Fruit fly (Drosophila melanogaster): Measurements from ENCODE around the gene vls.

Gene vls

dm6 chr2L:20075234-20075803 is 9.8 kb upstream of the vls start, which contains the start of the genes pr and neb (continued):
- peak; percentile 60; the same call in 1 of the 2 replicates for TF ChIP-seq CG11247 (GFP tag; IDR thresholded peaks at IDR 0.05)
- no peak for TF ChIP-seq crc (GFP tag; optimal IDR thresholded peaks at IDR 0.05)
- no peak for TF ChIP-seq MTF-1 (GFP tag; optimal IDR thresholded peaks at IDR 0.05; ENCODE audit: borderline replicate concordance)
- no peak for TF ChIP-seq CG7963 (GFP tag; IDR thresholded peaks at IDR 0.05; ENCODE audit: partially characterized antibody)
- no peak for TF ChIP-seq CG15011 (GFP tag; optimal IDR thresholded peaks at IDR 0.05)
- TF ChIP-seq corto (GFP tag; optimal IDR thresholded peaks at IDR 0.05): no peak
- no peak for TF ChIP-seq cato (GFP tag; optimal IDR thresholded peaks at IDR 0.05; ENCODE audit: borderline replicate concordance)
- TF ChIP-seq CG5953 (GFP tag; IDR thresholded peaks at IDR 0.05): peak; percentile 58; the same call in 1 of the 2 replicates
- TF ChIP-seq CG3726 (GFP tag; IDR thresholded peaks at IDR 0.05): no peak
- TF ChIP-seq Dfd (GFP tag; optimal IDR thresholded peaks at IDR 0.05): no peak
- peak; percentile 85 for TF ChIP-seq CG9932 (GFP tag; IDR thresholded peaks at IDR 0.05)
- no peak for TF ChIP-seq CG3281 (GFP tag; optimal IDR thresholded peaks at IDR 0.05)
- TF ChIP-seq CG33213 (GFP tag; optimal IDR thresholded peaks at IDR 0.05): peak; percentile 49
- peak; percentile 46 for TF ChIP-seq CG10209 (GFP tag; optimal IDR thresholded peaks at IDR 0.05)
- TF ChIP-seq chinmo (GFP tag; IDR thresholded peaks at IDR 0.05; ENCODE audit: partially characterized antibody): 0 out of 4 replicates have a peak, but pooled peaks have one; percentile 35
- TF ChIP-seq bigmax (GFP tag; optimal IDR thresholded peaks at IDR 0.05): no peak
- no peak for TF ChIP-seq Nf-YA (GFP tag; IDR thresholded peaks at IDR 0.05)
- no peak for TF ChIP-seq gcm2 (GFP tag; optimal IDR thresholded peaks at IDR 0.05)
- no peak for TF ChIP-seq pum (GFP tag; optimal IDR thresholded peaks at IDR 0.05)
- no peak for TF ChIP-seq HHEX (GFP tag; optimal IDR thresholded peaks at IDR 0.05)
- no peak for TF ChIP-seq CG7928 (GFP tag; optimal IDR thresholded peaks at IDR 0.05)
- no peak for TF ChIP-seq CG3163 (GFP tag; optimal IDR thresholded peaks at IDR 0.05)
- TF ChIP-seq CG14050 (GFP tag; IDR thresholded peaks at IDR 0.05): peak; percentile 63; the same call in 2 of the 3 replicates
- TF ChIP-seq tll (GFP tag; optimal IDR thresholded peaks at IDR 0.05): peak in 1 of 2 experiments; percentile 34
- TF ChIP-seq CG15696 (tag; optimal IDR thresholded peaks at IDR 0.05): no peak
- no peak for TF ChIP-seq CG6654 (GFP tag; optimal IDR thresholded peaks at IDR 0.05)
- TF ChIP-seq CG6813 (GFP tag; optimal IDR thresholded peaks at IDR 0.05): no peak
- TF ChIP-seq pan (optimal IDR thresholded peaks at IDR 0.05): no peak
- TF ChIP-seq pan (GFP tag; optimal IDR thresholded peaks at IDR 0.05 in 1 of 2, IDR thresholded peaks at IDR 0.05 in 1 of 2): no peak
- peak; percentile 73 for TF ChIP-seq Lhr (GFP tag; optimal IDR thresholded peaks at IDR 0.05)
- TF ChIP-seq Neu2 (GFP tag; optimal IDR thresholded peaks at IDR 0.05; ENCODE audit: borderline replicate concordance): no peak
- no peak for TF ChIP-seq CG12219 (GFP tag; optimal IDR thresholded peaks at IDR 0.05)
- TF ChIP-seq slbo (GFP tag; IDR thresholded peaks at IDR 0.05): peak; percentile 74
- peak; percentile 36 for TF ChIP-seq CG18619 (GFP tag; optimal IDR thresholded peaks at IDR 0.05)
- peak; percentile 77 for TF ChIP-seq Dbx (GFP tag; IDR thresholded peaks at IDR 0.05)
- peak; percentile 75 for TF ChIP-seq ranshi (GFP tag; IDR thresholded peaks at IDR 0.05)
- no peak for TF ChIP-seq nau (GFP tag; optimal IDR thresholded peaks at IDR 0.05)
- TF ChIP-seq CG8388 (GFP tag; optimal IDR thresholded peaks at IDR 0.05): peak; percentile 40
- TF ChIP-seq CG12236 (GFP tag; optimal IDR thresholded peaks at IDR 0.05): no peak
- TF ChIP-seq CG7372 (GFP tag; IDR thresholded peaks at IDR 0.05): 0 out of 2 replicates have a peak, but pooled peaks have one; percentile 11
- TF ChIP-seq MBD-R2 (GFP tag; IDR thresholded peaks at IDR 0.05): peak; percentile 74
- no peak for TF ChIP-seq CG10565 (GFP tag; optimal IDR thresholded peaks at IDR 0.05)
- TF ChIP-seq CG16779 (GFP tag; IDR thresholded peaks at IDR 0.05): no peak
- peak; percentile 64 for TF ChIP-seq sna (GFP tag; IDR thresholded peaks at IDR 0.05; ENCODE audit: partially characterized antibody)
- TF ChIP-seq Doc3 (GFP tag; IDR thresholded peaks at IDR 0.05; ENCODE audit: partially characterized antibody): 0 out of 3 replicates have a peak, but pooled peaks have one; percentile 40
- TF ChIP-seq CG33557 (GFP tag; optimal IDR thresholded peaks at IDR 0.05): peak; percentile 46
- peak; percentile 55 for TF ChIP-seq CG18476 (GFP tag; optimal IDR thresholded peaks at IDR 0.05)
- TF ChIP-seq Adf1 (GFP tag; IDR thresholded peaks at IDR 0.05): peak; percentile 46; the same call in 1 of the 2 replicates
- peak in 1 of 3 experiments; percentile 55 for TF ChIP-seq lola (GFP tag; optimal IDR thresholded peaks at IDR 0.05)

Data from whole organism, embryonic.